Worm (Caenorhabditis elegans) whole organism, L3 larva: Measurements from ENCODE around the gene mex-5.

Experiments
- ama-1 ChIP-seq: fragments of 150-350 bp; optimal IDR thresholded peaks from 2 replicates; lab custom pipeline; 2018
- egl-27 ChIP-seq: sonication (generic microtip); optimal IDR thresholded peaks from 4 replicates; lab custom pipeline; 2017; ENCODE audit warnings: missing biosample characterization, missing genetic modification reagents, missing genetic modification characterization
- ztf-11 ChIP-seq: fragments of 150-350 bp; optimal IDR thresholded peaks from 2 replicates; lab custom pipeline; 2014; ENCODE audit warnings: missing biosample characterization, missing genetic modification characterization

- TF ChIP-seq ztf-11 (tag; lab: Kevin White, UChicago) = no peak
- no peak for TF ChIP-seq egl-27 (tag; lab: Kevin White, UChicago)
- no peak for TF ChIP-seq ama-1 (lab: Kevin White, UChicago)
These were observed 39.3 kb upstream of the mex-5 start for ce11 chrIV:13314181-13314580.
